In the genomic region with DNA sequence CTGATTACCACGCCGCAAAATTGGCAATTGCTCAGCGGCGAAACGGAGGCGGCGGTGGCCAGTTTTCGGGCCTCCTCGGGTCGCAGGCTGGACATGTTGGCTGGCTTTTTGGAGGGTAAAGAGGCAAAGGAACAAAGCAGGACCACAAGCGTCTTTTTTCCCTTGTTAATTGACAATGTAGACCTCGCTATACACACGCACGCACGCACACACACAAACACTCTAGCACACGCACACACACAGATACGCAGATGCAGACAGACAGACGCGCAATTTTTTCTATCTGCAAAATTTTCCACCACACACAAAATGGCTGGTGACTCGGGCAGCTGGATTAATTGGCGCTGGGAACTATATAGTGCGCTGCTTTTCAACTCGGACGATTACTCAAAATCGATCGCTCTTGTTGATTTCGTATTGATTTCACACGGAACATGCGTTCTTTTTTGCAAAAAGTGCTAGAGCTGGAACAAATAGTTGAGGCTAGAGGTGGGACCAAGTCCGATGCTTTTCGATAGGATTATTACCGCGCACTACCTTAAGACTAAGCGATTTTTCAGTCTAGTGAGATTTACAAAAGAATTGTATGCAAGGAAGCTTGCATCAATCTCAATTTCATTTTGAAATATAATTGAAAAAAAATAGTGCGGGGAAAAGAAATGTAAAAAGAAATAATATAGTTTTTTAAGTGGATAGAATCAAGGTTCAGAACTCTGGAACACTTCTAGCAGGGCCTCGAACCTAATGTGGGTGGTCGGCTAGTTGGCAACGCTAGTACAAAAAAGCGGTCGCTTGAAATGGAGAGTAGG, we compare ENCODE assay signal across 1 fruit fly cellular context.
TF ChIP-seq lines count a peak whose summit lies in the region.

A gene (minus strand): TSS at position 476 of the 809 bp plus-strand sequence.

TF ChIP-seq in whole organism, embryonic, 481 proteins besides CTCF, POLR2A, EP300 and RAD21 (continued from another document):
- TF ChIP-seq fu2 (GFP tag; optimal IDR thresholded peaks at IDR 0.05; lab: Kevin White, UChicago) (peak; percentile 14), CG4730 (GFP tag; IDR thresholded peaks at IDR 0.05; lab: Robert Waterston, UW) (no peak), CkIIα-i1 (GFP tag; IDR thresholded peaks at IDR 0.05; lab: Robert Waterston, UW) (no peak), CG14860 (GFP tag; IDR thresholded peaks at IDR 0.05; lab: Robert Waterston, UW; ENCODE audit: partially characterized antibody) (peak; percentile 44; the same call in 1 of the 3 replicates), CG6175 (GFP tag; IDR thresholded peaks at IDR 0.05; lab: Robert Waterston, UW) (no peak), btn (GFP tag; optimal IDR thresholded peaks at IDR 0.05; lab: Kevin White, UChicago) (no peak), CG13287 (GFP tag; IDR thresholded peaks at IDR 0.05; lab: Robert Waterston, UW; ENCODE audit: partially characterized antibody) (peak; percentile 67), HLH3B (GFP tag; IDR thresholded peaks at IDR 0.05; lab: Robert Waterston, UW) (peak; percentile 44; the same call in 1 of the 2 replicates), jigr1 (GFP tag; IDR thresholded peaks at IDR 0.05; lab: Robert Waterston, UW) (no peak), Dll (GFP tag; IDR thresholded peaks at IDR 0.05; lab: Robert Waterston, UW; ENCODE audit: partially characterized antibody) (peak; percentile 71), crc (GFP tag; optimal IDR thresholded peaks at IDR 0.05; lab: Kevin White, UChicago) (no peak), shn (GFP tag; optimal IDR thresholded peaks at IDR 0.05; lab: Kevin White, UChicago) (no peak), dmrt99B (tag; optimal IDR thresholded peaks at IDR 0.05; lab: Kevin White, UChicago) (no peak), CG1602 (GFP tag; optimal IDR thresholded peaks at IDR 0.05; lab: Kevin White, UChicago) (peak; percentile 13), CG1603 (tag; optimal IDR thresholded peaks at IDR 0.05; lab: Kevin White, UChicago) (no peak), Gsc (GFP tag; IDR thresholded peaks at IDR 0.05; lab: Robert Waterston, UW) (no peak), CG11723 (GFP tag; optimal IDR thresholded peaks at IDR 0.05; lab: Kevin White, UChicago) (no peak), Hr78 (GFP tag; optimal IDR thresholded peaks at IDR 0.05; lab: Kevin White, UChicago) (no peak), PHDP (tag; optimal IDR thresholded peaks at IDR 0.05; lab: Kevin White, UChicago) (peak; percentile 9), nom (GFP tag; optimal IDR thresholded peaks at IDR 0.05; lab: Kevin White, UChicago) (no peak), kni (GFP tag; optimal IDR thresholded peaks at IDR 0.05; lab: Kevin White, UChicago) (peak; percentile 26), CG13424 (tag; optimal IDR thresholded peaks at IDR 0.05; lab: Kevin White, UChicago) (peak; percentile 35), CG2120 (GFP tag; optimal IDR thresholded peaks at IDR 0.05; lab: Kevin White, UChicago) (peak; percentile 70), twi (tag; optimal IDR thresholded peaks at IDR 0.05; lab: Kevin White, UChicago) (no peak), CG13296 (GFP tag; optimal IDR thresholded peaks at IDR 0.05; lab: Kevin White, UChicago) (no peak), dimm (GFP tag; IDR thresholded peaks at IDR 0.05; lab: Robert Waterston, UW) (no peak), wor (GFP tag; IDR thresholded peaks at IDR 0.05; lab: Robert Waterston, UW) (no peak), CG33557 (GFP tag; optimal IDR thresholded peaks at IDR 0.05; lab: Kevin White, UChicago) (no peak), exex (tag; optimal IDR thresholded peaks at IDR 0.05; lab: Kevin White, UChicago) (no peak), maf-S (GFP tag; optimal IDR thresholded peaks at IDR 0.05; lab: Kevin White, UChicago) (no peak), YL-1 (GFP tag; optimal IDR thresholded peaks at IDR 0.05; lab: Kevin White, UChicago) (peak; percentile 74), CG15073 (GFP tag; optimal IDR thresholded peaks at IDR 0.05; lab: Kevin White, UChicago) (no peak), CG13775 (GFP tag; optimal IDR thresholded peaks at IDR 0.05; lab: Kevin White, UChicago) (peak; percentile 30), sna (GFP tag; IDR thresholded peaks at IDR 0.05; lab: Robert Waterston, UW; ENCODE audit: partially characterized antibody) (no peak), CG10565 (GFP tag; optimal IDR thresholded peaks at IDR 0.05; lab: Kevin White, UChicago) (no peak), CG10147 (GFP tag; optimal IDR thresholded peaks at IDR 0.05; lab: Kevin White, UChicago) (peak; percentile 41), Dp (GFP tag; optimal IDR thresholded peaks at IDR 0.05; lab: Kevin White, UChicago) (peak; percentile 56), pum (GFP tag; optimal IDR thresholded peaks at IDR 0.05; lab: Kevin White, UChicago) (peak; percentile 18), sim (GFP tag; IDR thresholded peaks at IDR 0.05; lab: Robert Waterston, UW) (no peak), Max (GFP tag; optimal IDR thresholded peaks at IDR 0.05; lab: Kevin White, UChicago) (peak; percentile 42), sima (GFP tag; optimal IDR thresholded peaks at IDR 0.05; lab: Kevin White, UChicago) (peak; percentile 10), CG30020 (tag; optimal IDR thresholded peaks at IDR 0.05; lab: Kevin White, UChicago) (peak; percentile 43), CG1792 (GFP tag; optimal IDR thresholded peaks at IDR 0.05; lab: Kevin White, UChicago) (peak; percentile 36), CG9817 (tag; optimal IDR thresholded peaks at IDR 0.05; lab: Kevin White, UChicago) (peak; percentile 37), CG1233 (GFP tag; optimal IDR thresholded peaks at IDR 0.05; lab: Kevin White, UChicago) (no peak), Xrp1 (GFP tag; IDR thresholded peaks at IDR 0.05; lab: Robert Waterston, UW) (no peak), fd102C (GFP tag; optimal IDR thresholded peaks at IDR 0.05; lab: Kevin White, UChicago) (no peak), Vsx1 (GFP tag; optimal IDR thresholded peaks at IDR 0.05; lab: Kevin White, UChicago) (no peak), oc (tag; optimal IDR thresholded peaks at IDR 0.05; lab: Kevin White, UChicago) (no peak), h (optimal IDR thresholded peaks at IDR 0.05; lab: Kevin White, UChicago) (no peak), Dek (tag; optimal IDR thresholded peaks at IDR 0.05; lab: Kevin White, UChicago) (peak; percentile 41), ewg (GFP tag; optimal IDR thresholded peaks at IDR 0.05; lab: Kevin White, UChicago) (peak; percentile 10), CG33213 (GFP tag; optimal IDR thresholded peaks at IDR 0.05; lab: Kevin White, UChicago) (peak; percentile 47), bcd (GFP tag; optimal IDR thresholded peaks at IDR 0.05; lab: Kevin White, UChicago) (peak; percentile 28), CG12744 (GFP tag; optimal IDR thresholded peaks at IDR 0.05; lab: Kevin White, UChicago) (no peak), grn (GFP tag; optimal IDR thresholded peaks at IDR 0.05; lab: Kevin White, UChicago) (no peak), Mad (GFP tag; optimal IDR thresholded peaks at IDR 0.05; lab: Kevin White, UChicago) (peak; percentile 22), sd (tag; optimal IDR thresholded peaks at IDR 0.05; lab: Kevin White, UChicago) (no peak), Optix (GFP tag; IDR thresholded peaks at IDR 0.05; lab: Robert Waterston, UW) (no peak), GATAe (GFP tag; conservative IDR thresholded peaks at IDR 0.05; lab: Robert Waterston, UW) (no peak), croc (GFP tag; conservative IDR thresholded peaks at IDR 0.05; lab: Robert Waterston, UW) (no peak), CG8290 (GFP tag; optimal IDR thresholded peaks at IDR 0.05; lab: Kevin White, UChicago) (peak; percentile 46), CG8290 (tag; optimal IDR thresholded peaks at IDR 0.05; lab: Kevin White, UChicago) (no peak), Atf6 (GFP tag; IDR thresholded peaks at IDR 0.05; lab: Robert Waterston, UW) (no peak), CHES-1-like (GFP tag; optimal IDR thresholded peaks at IDR 0.05; lab: Kevin White, UChicago) (peak; percentile 55), so (GFP tag; IDR thresholded peaks at IDR 0.05; lab: Robert Waterston, UW) (no peak; the same call in 2 of the 3 replicates), nmo (GFP tag; optimal IDR thresholded peaks at IDR 0.05; lab: Kevin White, UChicago) (peak; percentile 53), HLH54F (GFP tag; optimal IDR thresholded peaks at IDR 0.05; lab: Kevin White, UChicago) (peak; percentile 41), Drgx (GFP tag; IDR thresholded peaks at IDR 0.05; lab: Robert Waterston, UW) (no peak), CG32532 (GFP tag; IDR thresholded peaks at IDR 0.05; lab: Robert Waterston, UW) (0 out of 2 replicates have a peak, but pooled peaks have one; percentile 13), CG18476 (GFP tag; optimal IDR thresholded peaks at IDR 0.05; lab: Kevin White, UChicago) (no peak), H15 (GFP tag; IDR thresholded peaks at IDR 0.05; lab: Robert Waterston, UW) (no peak), CG3065 (GFP tag; optimal IDR thresholded peaks at IDR 0.05; lab: Kevin White, UChicago) (no peak), CG1024 (GFP tag; IDR thresholded peaks at IDR 0.05; lab: Robert Waterston, UW) (no peak), CG8388 (GFP tag; optimal IDR thresholded peaks at IDR 0.05; lab: Kevin White, UChicago) (peak; percentile 12), CG2129 (GFP tag; IDR thresholded peaks at IDR 0.05; lab: Robert Waterston, UW; ENCODE audit: partially characterized antibody) (no peak), Opbp (GFP tag; IDR thresholded peaks at IDR 0.05; lab: Robert Waterston, UW; ENCODE audit: partially characterized antibody) (no peak; the same call in 2 of the 3 replicates), vnd (GFP tag; IDR thresholded peaks at IDR 0.05; lab: Robert Waterston, UW; ENCODE audit: partially characterized antibody) (peak; percentile 44; the same call in 2 of the 3 replicates), Nf-YC (tag; optimal IDR thresholded peaks at IDR 0.05; lab: Kevin White, UChicago) (peak; percentile 47), CG17829 (tag; optimal IDR thresholded peaks at IDR 0.05; lab: Kevin White, UChicago) (peak; percentile 42), gt (GFP tag; IDR thresholded peaks at IDR 0.05; lab: Robert Waterston, UW) (no peak), CG16815 (GFP tag; optimal IDR thresholded peaks at IDR 0.05; lab: Kevin White, UChicago) (no peak), tup (GFP tag; optimal IDR thresholded peaks at IDR 0.05; lab: Kevin White, UChicago) (no peak), HLHmδ (GFP tag; optimal IDR thresholded peaks at IDR 0.05; lab: Kevin White, UChicago) (no peak), bbx (GFP tag; IDR thresholded peaks at IDR 0.05; lab: Robert Waterston, UW; ENCODE audit: partially characterized antibody) (peak; percentile 56), CG7987 (GFP tag; optimal IDR thresholded peaks at IDR 0.05; lab: Kevin White, UChicago) (no peak), CG8765 (GFP tag; IDR thresholded peaks at IDR 0.05; lab: Robert Waterston, UW) (no peak), CG12104 (GFP tag; optimal IDR thresholded peaks at IDR 0.05; lab: Kevin White, UChicago) (no peak), crp (GFP tag; optimal IDR thresholded peaks at IDR 0.05; lab: Kevin White, UChicago) (no peak), Stat92E (GFP tag; optimal IDR thresholded peaks at IDR 0.05; lab: Kevin White, UChicago) (no peak), Xbp1 (GFP tag; optimal IDR thresholded peaks at IDR 0.05; lab: Kevin White, UChicago) (peak; percentile 32), vfl (GFP tag; optimal IDR thresholded peaks at IDR 0.05; lab: Kevin White, UChicago) (peak; percentile 42), Fer3 (tag; optimal IDR thresholded peaks at IDR 0.05; lab: Kevin White, UChicago) (no peak), hth (optimal IDR thresholded peaks at IDR 0.05; lab: Kevin White, UChicago) (no peak), psq (GFP tag; optimal IDR thresholded peaks at IDR 0.05; lab: Kevin White, UChicago) (no peak), NFAT (GFP tag; IDR thresholded peaks at IDR 0.05; lab: Robert Waterston, UW) (peak; percentile 37; the same call in 1 of the 2 replicates), CG15601 (tag; optimal IDR thresholded peaks at IDR 0.05; lab: Kevin White, UChicago) (peak; percentile 44), gsb (GFP tag; IDR thresholded peaks at IDR 0.05; lab: Robert Waterston, UW) (no peak), CG5245 (GFP tag; optimal IDR thresholded peaks at IDR 0.05; lab: Kevin White, UChicago) (no peak), CG8944 (GFP tag; optimal IDR thresholded peaks at IDR 0.05; lab: Kevin White, UChicago) (peak; percentile 13), CG14014 (GFP tag; IDR thresholded peaks at IDR 0.05; lab: Robert Waterston, UW) (0 out of 2 replicates have a peak, but pooled peaks have one; percentile 16), Hand (GFP tag; optimal IDR thresholded peaks at IDR 0.05; lab: Kevin White, UChicago) (no peak), lmd (GFP tag; IDR thresholded peaks at IDR 0.05; lab: Robert Waterston, UW) (no peak), Hmx (GFP tag; optimal IDR thresholded peaks at IDR 0.05; lab: Kevin White, UChicago) (no peak), Dip2 (GFP tag; IDR thresholded peaks at IDR 0.05; lab: Robert Waterston, UW) (no peak), CG16813 (GFP tag; IDR thresholded peaks at IDR 0.05; lab: Robert Waterston, UW; ENCODE audit: partially characterized antibody) (peak; percentile 70), CG6689 (GFP tag; IDR thresholded peaks at IDR 0.05; lab: Robert Waterston, UW) (no peak), CG17186 (GFP tag; optimal IDR thresholded peaks at IDR 0.05; lab: Kevin White, UChicago) (peak; percentile 69), CG4617 (GFP tag; optimal IDR thresholded peaks at IDR 0.05; lab: Kevin White, UChicago; ENCODE audit: borderline replicate concordance) (peak; percentile 21), CG4424 (GFP tag; optimal IDR thresholded peaks at IDR 0.05; lab: Kevin White, UChicago) (no peak), CG12942 (GFP tag; optimal IDR thresholded peaks at IDR 0.05; lab: Kevin White, UChicago) (no peak), stc (GFP tag; IDR thresholded peaks at IDR 0.05; lab: Robert Waterston, UW) (no peak), Kr (GFP tag; optimal IDR thresholded peaks at IDR 0.05; lab: Kevin White, UChicago) (no peak), stwl (tag; optimal IDR thresholded peaks at IDR 0.05; lab: Kevin White, UChicago) (peak; percentile 57), bigmax (GFP tag; optimal IDR thresholded peaks at IDR 0.05; lab: Kevin White, UChicago) (no peak), pan (optimal IDR thresholded peaks at IDR 0.05; lab: Kevin White, UChicago) (no peak), pan (GFP tag; optimal IDR thresholded peaks at IDR 0.05 in 1 of 2, IDR thresholded peaks at IDR 0.05 in 1 of 2) (no peak), CG14441 (GFP tag; IDR thresholded peaks at IDR 0.05; lab: Robert Waterston, UW) (no peak), Trl (optimal IDR thresholded peaks at IDR 0.05; lab: Kevin White, UChicago) (no peak), Trl (GFP tag; optimal IDR thresholded peaks at IDR 0.05; lab: Kevin White, UChicago) (peak; percentile 46)
